Fruit fly (Drosophila melanogaster): ENCODE data around the gene PIG-K.

PIG-K gene

DNA sequence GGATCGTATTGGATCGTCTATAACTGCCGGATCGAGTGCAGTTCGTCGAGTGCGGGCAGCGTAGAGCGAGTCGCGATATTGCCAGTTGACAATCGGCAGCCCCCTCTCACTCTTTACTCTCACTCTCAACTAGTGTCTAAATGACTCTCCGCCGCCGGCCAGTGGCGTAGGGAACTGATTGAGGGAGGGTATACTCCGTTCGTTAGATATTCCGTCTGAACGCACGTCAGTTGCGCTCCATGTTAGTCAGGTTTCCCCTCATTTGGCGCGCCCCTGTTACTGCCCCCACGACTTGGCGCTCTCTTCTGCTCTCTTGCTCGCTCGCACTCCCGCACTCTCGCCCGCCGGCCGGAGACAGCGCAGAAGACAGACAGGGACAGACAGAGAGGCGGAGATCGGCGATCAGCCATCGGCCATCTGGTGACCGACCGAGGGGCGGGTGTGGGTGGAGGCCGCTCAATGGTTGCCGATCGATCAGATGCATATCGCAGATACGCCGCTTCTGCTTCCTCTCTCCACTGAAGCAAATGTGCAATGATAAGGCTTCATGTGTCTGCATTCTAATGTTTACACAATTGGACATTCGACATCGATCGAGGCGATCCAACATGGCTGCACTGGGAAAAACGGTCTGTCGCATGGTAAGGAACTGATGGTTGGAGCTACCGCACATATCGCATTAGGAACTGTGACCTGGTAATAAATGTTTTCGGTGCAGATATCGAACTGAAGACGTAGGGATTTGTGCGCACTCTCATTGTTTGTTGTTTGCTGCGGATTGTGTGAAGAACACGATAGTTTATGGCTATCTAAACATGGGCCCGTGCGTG is 41.1 kb upstream of the PIG-K start, which contains the start of gene moody (continued):
- TF ChIP-seq CG4424 (GFP tag; optimal IDR thresholded peaks at IDR 0.05) (peak; percentile 97), pho (GFP tag; optimal IDR thresholded peaks at IDR 0.05) (peak; percentile 98), CHES-1-like (GFP tag; optimal IDR thresholded peaks at IDR 0.05) (peak; percentile 98), NFAT (GFP tag; IDR thresholded peaks at IDR 0.05) (peak; percentile 100), tll (GFP tag; optimal IDR thresholded peaks at IDR 0.05) (no peak), Gsc (GFP tag; IDR thresholded peaks at IDR 0.05) (peak; percentile 93), CG8290 (GFP tag; optimal IDR thresholded peaks at IDR 0.05) (peak; percentile 93), CG8290 (tag; optimal IDR thresholded peaks at IDR 0.05) (peak; percentile 71 to 100), CG14014 (GFP tag; IDR thresholded peaks at IDR 0.05) (peak; percentile 99), CG7556 (GFP tag; optimal IDR thresholded peaks at IDR 0.05) (peak; percentile 96), CTCF (GFP tag; optimal IDR thresholded peaks at IDR 0.05) (peak; percentile 63), H2.0 (GFP tag; IDR thresholded peaks at IDR 0.05) (peak; percentile 99), CG10543 (GFP tag; optimal IDR thresholded peaks at IDR 0.05) (peak; percentile 99), CG34224 (GFP tag; IDR thresholded peaks at IDR 0.05; ENCODE audit: partially characterized antibody) (peak; percentile 52; the same call in 2 of the 3 replicates), CG10654 (GFP tag; optimal IDR thresholded peaks at IDR 0.05) (peak; percentile 96), ERR (GFP tag; optimal IDR thresholded peaks at IDR 0.05) (peak; percentile 97), CG8281 (tag; optimal IDR thresholded peaks at IDR 0.05) (peak; percentile 83), HLH54F (GFP tag; optimal IDR thresholded peaks at IDR 0.05) (peak; percentile 98), CG17829 (tag; optimal IDR thresholded peaks at IDR 0.05) (peak; percentile 95), CG9609 (GFP tag; optimal IDR thresholded peaks at IDR 0.05) (peak; percentile 97), Oli (tag; optimal IDR thresholded peaks at IDR 0.05) (peak; percentile 93), Hsf (GFP tag; optimal IDR thresholded peaks at IDR 0.05) (peak; percentile 97), sob (GFP tag; IDR thresholded peaks at IDR 0.05) (peak; percentile 99), ro (GFP tag; IDR thresholded peaks at IDR 0.05) (peak; percentile 95), Kr (GFP tag; optimal IDR thresholded peaks at IDR 0.05) (no peak), CG7786 (GFP tag; optimal IDR thresholded peaks at IDR 0.05) (peak; percentile 98), crc (GFP tag; optimal IDR thresholded peaks at IDR 0.05) (peak; percentile 95), MESR4 (GFP tag; optimal IDR thresholded peaks at IDR 0.05) (peak; percentile 66), bab2 (GFP tag; optimal IDR thresholded peaks at IDR 0.05) (peak; percentile 98), Asciz (GFP tag; optimal IDR thresholded peaks at IDR 0.05) (peak; percentile 85), ttk (GFP tag; IDR thresholded peaks at IDR 0.05) (peak; percentile 97), CG10565 (GFP tag; optimal IDR thresholded peaks at IDR 0.05) (peak; percentile 70), sens-2 (GFP tag; IDR thresholded peaks at IDR 0.05) (peak; percentile 97), inv (GFP tag; IDR thresholded peaks at IDR 0.05; ENCODE audit: partially characterized antibody) (no peak), CkIIα-i1 (GFP tag; IDR thresholded peaks at IDR 0.05) (peak; percentile 91), jumu (GFP tag; optimal IDR thresholded peaks at IDR 0.05) (peak; percentile 98), HHEX (GFP tag; optimal IDR thresholded peaks at IDR 0.05) (peak; percentile 97), CG15514 (GFP tag; optimal IDR thresholded peaks at IDR 0.05) (peak; percentile 95), Dll (GFP tag; IDR thresholded peaks at IDR 0.05; ENCODE audit: partially characterized antibody) (peak; percentile 54; the same call in 2 of the 4 replicates), Hr78 (GFP tag; optimal IDR thresholded peaks at IDR 0.05) (peak in 1 of 2 experiments; percentile 89), Usf (GFP tag; optimal IDR thresholded peaks at IDR 0.05) (peak; percentile 96), wor (GFP tag; IDR thresholded peaks at IDR 0.05) (peak; percentile 88), Bgb (GFP tag; IDR thresholded peaks at IDR 0.05; ENCODE audit: partially characterized antibody) (peak; percentile 28; the same call in 1 of the 2 replicates), Dip3 (GFP tag; optimal IDR thresholded peaks at IDR 0.05) (peak; percentile 96), CG3847 (GFP tag; IDR thresholded peaks at IDR 0.05) (peak; percentile 99), esg (GFP tag; conservative IDR thresholded peaks at IDR 0.05) (peak; percentile 95), maf-S (GFP tag; optimal IDR thresholded peaks at IDR 0.05) (peak; percentile 97), Hmr (GFP tag; optimal IDR thresholded peaks at IDR 0.05) (peak; percentile 99), Fer1 (GFP tag; optimal IDR thresholded peaks at IDR 0.05) (peak; percentile 98)
